Worm (Caenorhabditis elegans): ENCODE results near the gene him-6.
"Not testable (repeated sequence)": the region's sequence is repeated elsewhere in the genome, so short reads cannot be mapped to it uniquely, and the experiment has no call there.

him-6 gene

DNA sequence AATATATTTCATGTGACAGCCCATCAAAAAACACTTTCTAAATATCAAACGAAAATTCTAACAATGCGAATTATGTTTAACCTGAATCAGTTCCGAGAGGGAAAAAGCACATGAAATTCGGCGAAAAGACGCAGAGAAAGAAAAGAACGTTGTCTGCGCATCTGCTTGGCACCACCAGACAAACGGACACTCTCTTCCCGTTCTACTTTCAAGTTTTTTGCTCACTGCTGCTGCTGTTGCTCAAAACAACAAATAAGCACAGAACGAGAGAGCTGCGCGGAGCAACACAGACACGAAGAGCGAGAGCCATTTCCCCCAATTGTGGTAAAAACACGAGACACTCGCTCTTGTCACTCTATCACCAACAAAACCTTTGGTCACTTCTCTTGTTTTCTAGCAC is 25.8 kb upstream of the him-6 start (continued):
- TF ChIP-seq skn-1 (tag; optimal IDR thresholded peaks at IDR 0.05) = no peak
- no peak for TF ChIP-seq vab-7 (GFP tag; IDR thresholded peaks at IDR 0.05)
- TF ChIP-seq nhr-76 (tag; optimal IDR thresholded peaks at IDR 0.05) = no peak
- no peak for TF ChIP-seq ztf-11 (tag; optimal IDR thresholded peaks at IDR 0.05)
- no peak for TF ChIP-seq unc-130 (GFP tag; optimal IDR thresholded peaks at IDR 0.05)
- TF ChIP-seq lin-38 (GFP tag; IDR thresholded peaks at IDR 0.05) = no peak
- no peak for TF ChIP-seq dmd-9 (GFP tag; IDR thresholded peaks at IDR 0.05)
- no peak for TF ChIP-seq tag-97 (GFP tag; IDR thresholded peaks at IDR 0.05)
- TF ChIP-seq pha-4 (GFP tag; IDR thresholded peaks at IDR 0.05) = no peak
- TF ChIP-seq pha-4 (tag; optimal IDR thresholded peaks at IDR 0.05) = no peak
- TF ChIP-seq dve-1 (tag; optimal IDR thresholded peaks at IDR 0.05; ENCODE audit: insufficient read depth) = no peak
- TF ChIP-seq unc-62 (GFP tag; optimal IDR thresholded peaks at IDR 0.05 in 1 of 2) = peak in 1 of 2 experiments; percentile 63
- no peak for TF ChIP-seq unc-62 (tag; optimal IDR thresholded peaks at IDR 0.05)
- peak; percentile 47 for TF ChIP-seq fkh-10 (GFP tag; optimal IDR thresholded peaks at IDR 0.05)
- no peak for TF ChIP-seq T26A8.4 (GFP tag; IDR thresholded peaks at IDR 0.05)
- no peak for TF ChIP-seq nhr-41 (GFP tag; IDR thresholded peaks at IDR 0.05)
- no peak for TF ChIP-seq Y75B8A.6 (GFP tag; IDR thresholded peaks at IDR 0.05)
- no peak for TF ChIP-seq mdt-29 (GFP tag; IDR thresholded peaks at IDR 0.05)

- TF ChIP-seq nhr-25 (tag; optimal IDR thresholded peaks at IDR 0.05; ENCODE audit: borderline replicate concordance, insufficient read depth) (peak; percentile 55), nhr-28 (tag; optimal IDR thresholded peaks at IDR 0.05) (peak; percentile 54), unc-62 (GFP tag; optimal IDR thresholded peaks at IDR 0.05 in 1 of 2) (no peak), unc-62 (tag; optimal IDR thresholded peaks at IDR 0.05) (no peak)
Measured at ce11 chrIV:12467761-12468160, 22.8 kb upstream of the him-6 start.

DNA sequence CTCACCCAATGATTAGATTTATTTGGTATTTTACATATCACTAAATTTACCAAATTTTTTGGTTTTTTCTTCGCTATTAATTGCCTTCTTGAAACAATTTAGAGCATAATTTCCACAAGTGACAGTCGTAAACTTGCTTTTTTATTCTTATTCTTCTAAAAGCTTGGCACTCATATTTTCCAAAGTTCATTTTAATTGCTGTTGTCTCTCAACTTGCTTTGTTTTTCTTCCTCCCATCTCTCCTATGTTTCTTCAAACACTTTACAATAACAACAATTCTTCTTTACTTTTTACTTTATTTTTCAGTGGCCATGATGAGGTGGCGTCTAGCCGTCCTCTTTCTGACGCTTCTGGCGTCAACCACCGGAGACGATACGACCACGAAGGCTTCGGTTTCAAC is 22.2 kb upstream of the him-6 start, which contains the start of gene igdb-2:
Gene igdb-2 (plus strand): TSS at position 301 of the 400 bp plus-strand sequence.
- TF ChIP-seq ceh-82 (tag; optimal IDR thresholded peaks at IDR 0.05) = no peak
- TF ChIP-seq daf-19 (GFP tag; conservative IDR thresholded peaks at IDR 0.05) = no peak
- TF ChIP-seq mxl-2 (GFP tag; conservative IDR thresholded peaks at IDR 0.05) = no peak
- TF ChIP-seq ces-1 (GFP tag; optimal IDR thresholded peaks at IDR 0.05) = no peak
- TF ChIP-seq F37D6.2 (tag; optimal IDR thresholded peaks at IDR 0.05) = no peak
- TF ChIP-seq T20F7.1 (GFP tag; optimal IDR thresholded peaks at IDR 0.05) = no peak
- no peak for TF ChIP-seq lin-1 (GFP tag; IDR thresholded peaks at IDR 0.05)
- no peak for TF ChIP-seq zip-11 (GFP tag; IDR thresholded peaks at IDR 0.05)
- TF ChIP-seq pqm-1 (tag; optimal IDR thresholded peaks at IDR 0.05) = no peak
- TF ChIP-seq snpc-4 (tag; optimal IDR thresholded peaks at IDR 0.05) = no peak
- no peak for TF ChIP-seq nhr-41 (GFP tag; IDR thresholded peaks at IDR 0.05)
- TF ChIP-seq nhr-77 (tag; optimal IDR thresholded peaks at IDR 0.05) = no peak
- no peak for TF ChIP-seq dmd-6 (GFP tag; IDR thresholded peaks at IDR 0.05)
- TF ChIP-seq zfp-3 (GFP tag; conservative IDR thresholded peaks at IDR 0.05) = no peak
- no peak for TF ChIP-seq nhr-111 (GFP tag; optimal IDR thresholded peaks at IDR 0.05)
- no peak for TF ChIP-seq nhr-25 (tag; optimal IDR thresholded peaks at IDR 0.05; ENCODE audit: borderline replicate concordance, insufficient read depth)
- no peak for TF ChIP-seq mxl-3 (GFP tag; optimal IDR thresholded peaks at IDR 0.05)
- no peak for TF ChIP-seq hif-1 (tag; optimal IDR thresholded peaks at IDR 0.05)
- no peak for TF ChIP-seq nhr-10 (tag; optimal IDR thresholded peaks at IDR 0.05)

- TF ChIP-seq hlh-30 (tag; optimal IDR thresholded peaks at IDR 0.05; ENCODE audit: insufficient read depth); lin-29 (GFP tag; IDR thresholded peaks at IDR 0.05); F44E2.7 (GFP tag; IDR thresholded peaks at IDR 0.05): not testable (repeated sequence)
Measured at ce11 chrIV:12476942-12477341, 13.6 kb upstream of the him-6 start, which contains the start of gene T04A11.1. Gene T04A11.1, minus strand, starts transcription at chrIV:12477042.

All from whole organism, L4 larva.